Fruit fly (Drosophila melanogaster) whole organism, adult: ENCODE measurements around the gene CG9372.
A peak's percentile ranks its signal among the peaks of the same experiment; 100 is the strongest.

Source experiments
- CG11617 ChIP-seq: fragments of 200-800 bp; sonication (Bioruptor generic); optimal IDR thresholded peaks from 2 replicates; lab custom pipeline; 2017; ENCODE audit warnings: mild to moderate bottlenecking, missing biosample characterization, missing genetic modification reagents, missing genetic modification characterization
- CG12768 ChIP-seq: fragments of 200-800 bp; sonication (Bioruptor generic); optimal IDR thresholded peaks from 2 replicates; lab custom pipeline; 2017; ENCODE audit warnings: missing biosample characterization, missing genetic modification characterization, mild to moderate bottlenecking, moderate library complexity, missing genetic modification reagents
- CG14711 ChIP-seq: fragments of 200-800 bp; sonication (Bioruptor generic); optimal IDR thresholded peaks from 2 replicates; lab custom pipeline; 2018; ENCODE audit warnings: missing biosample characterization, mild to moderate bottlenecking, missing genetic modification characterization, moderate library complexity
- CG1620 ChIP-seq: fragments of 200-800 bp; sonication (Bioruptor generic); optimal IDR thresholded peaks from 2 replicates; lab custom pipeline; 2016; ENCODE audit warnings: missing biosample characterization, missing genetic modification characterization
- CG33017 ChIP-seq: fragments of 200-800 bp; sonication (Bioruptor generic); optimal IDR thresholded peaks from 2 replicates; lab custom pipeline; 2018; ENCODE audit warnings: missing biosample characterization, mild to moderate bottlenecking, missing genetic modification characterization, moderate library complexity
- CG5204 ChIP-seq: fragments of 200-800 bp; sonication (Bioruptor generic); optimal IDR thresholded peaks from 2 replicates; lab custom pipeline; 2016; ENCODE audit warnings: missing biosample characterization, missing genetic modification characterization
- CG7045 ChIP-seq: fragments of 200-800 bp; sonication (Bioruptor generic); optimal IDR thresholded peaks from 2 replicates; lab custom pipeline; 2017; ENCODE audit warnings: missing biosample characterization, mild to moderate bottlenecking, missing genetic modification characterization
- CG7101 ChIP-seq: fragments of 200-800 bp; sonication (Bioruptor generic); optimal IDR thresholded peaks from 2 replicates; lab custom pipeline; 2018; ENCODE audit warnings: missing biosample characterization, mild to moderate bottlenecking, missing genetic modification characterization, moderate library complexity
- Clk ChIP-seq: fragments of 200-800 bp; sonication (Bioruptor generic); optimal IDR thresholded peaks from 2 replicates; lab custom pipeline; 2017; ENCODE audit warnings: missing biosample characterization, missing genetic modification characterization
- Crg-1 ChIP-seq: fragments of 200-800 bp; sonication (Bioruptor generic); optimal IDR thresholded peaks from 2 replicates; lab custom pipeline; 2016; ENCODE audit warnings: missing biosample characterization, missing genetic modification characterization
- Hr96 ChIP-seq: fragments of 200-800 bp; sonication (Bioruptor generic); optimal IDR thresholded peaks from 2 replicates; lab custom pipeline; 2016; ENCODE audit warnings: missing biosample characterization, missing genetic modification characterization
- Mnt ChIP-seq: fragments of 200-800 bp; sonication (Bioruptor generic); optimal IDR thresholded peaks from 2 replicates; lab custom pipeline; 2016; ENCODE audit warnings: missing biosample characterization, mild to moderate bottlenecking, missing genetic modification characterization
- bab1 ChIP-seq: fragments of 200-800 bp; sonication (Bioruptor generic); optimal IDR thresholded peaks from 3 replicates; lab custom pipeline; 2019; ENCODE audit warnings: missing biosample characterization, mild to moderate bottlenecking, missing genetic modification characterization, moderate library complexity
- cic ChIP-seq: fragments of 200-800 bp; sonication (Bioruptor generic); optimal IDR thresholded peaks from 2 replicates; lab custom pipeline; 2017; ENCODE audit warnings: missing biosample characterization, mild to moderate bottlenecking, missing genetic modification characterization, moderate library complexity
- cnc ChIP-seq, 2 experiments: fragments of >200 bp; optimal IDR thresholded peaks; 2 replicates each; lab custom pipeline; 2017
- kay ChIP-seq: fragments of 200-800 bp; sonication (Bioruptor generic); peaks from one replicate; lab custom pipeline; 2016; ENCODE audit warnings: missing biosample characterization, missing genetic modification characterization, borderline replicate concordance
- ovo ChIP-seq: fragments of 200-800 bp; sonication (Bioruptor generic); optimal IDR thresholded peaks from 2 replicates; lab custom pipeline; 2016; ENCODE audit warnings: missing biosample characterization, missing genetic modification characterization
- pad ChIP-seq: fragments of 200-800 bp; sonication (Bioruptor generic); optimal IDR thresholded peaks from 3 replicates; lab custom pipeline; 2017; ENCODE audit warnings: missing biosample characterization, missing genetic modification characterization, mild to moderate bottlenecking, moderate library complexity, missing genetic modification reagents
- tj ChIP-seq: fragments of 200-800 bp; sonication (Bioruptor generic); optimal IDR thresholded peaks from 3 replicates; lab custom pipeline; 2017; ENCODE audit warnings: missing biosample characterization, mild to moderate bottlenecking, missing genetic modification characterization, moderate library complexity
- toe ChIP-seq: fragments of 200-800 bp; sonication (Bioruptor generic); optimal IDR thresholded peaks from 2 replicates; lab custom pipeline; 2016; ENCODE audit warnings: missing biosample characterization, missing genetic modification characterization

The CG9372 gene

DNA sequence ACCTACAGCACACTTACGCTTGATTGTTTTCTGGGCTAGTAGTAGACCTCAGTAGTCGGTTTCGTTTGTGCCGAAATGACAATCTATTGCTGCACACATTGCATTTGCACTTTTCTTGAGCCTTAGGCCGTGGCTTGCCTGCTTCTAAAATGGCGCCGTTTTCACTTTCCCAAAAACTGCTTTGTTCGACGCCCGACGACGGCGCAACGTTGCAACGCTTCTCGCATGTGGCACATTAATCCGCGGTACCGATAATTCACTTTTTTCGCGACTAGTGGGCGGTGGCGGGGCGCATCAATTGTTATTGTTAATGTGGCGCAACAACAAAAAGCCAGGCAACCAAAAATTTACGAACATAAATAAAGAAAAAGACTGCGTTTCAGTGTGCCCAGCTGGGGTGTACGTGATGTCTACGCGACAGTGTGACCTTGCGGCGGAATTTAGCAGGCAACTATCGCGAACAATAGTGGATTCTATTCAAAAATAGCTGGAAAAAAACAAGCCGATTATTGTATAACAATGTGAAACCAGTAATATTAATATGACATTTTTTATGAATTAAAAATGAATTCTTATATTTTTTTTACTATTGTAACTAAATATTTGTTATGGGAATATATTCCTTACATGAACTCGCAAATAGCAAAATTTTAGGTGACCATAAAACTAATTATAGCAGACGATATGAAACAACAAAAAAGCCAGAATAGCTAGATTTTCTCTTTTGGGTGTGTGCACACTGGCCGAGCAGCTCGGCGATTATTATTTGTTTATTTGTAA, 7.4 kb upstream of the CG9372 start, which contains the start of the genes ash1 and Taf6:
Gene ash1, minus strand, starts transcription at position 387 of the 780 bp plus-strand sequence.
Gene Taf6, plus strand, starts transcription at position 720 of the 780 bp plus-strand sequence.
- TF ChIP-seq CG5204 (GFP tag; lab: Kevin White, UChicago) = no peak
- TF ChIP-seq CG11617 = peak; percentile 1
- peak; percentile 26 for TF ChIP-seq Crg-1
- no peak for TF ChIP-seq kay (GFP tag; lab: Kevin White, UChicago)
- TF ChIP-seq CG1620 (GFP tag; lab: Kevin White, UChicago) = peak; percentile 9

dm6 chr3L:19601413-19601812, 4.6 kb upstream of the CG9372 start, which contains the start of gene CG9368:
Gene CG9368 (plus strand): TSS chr3L:19601633.
- TF ChIP-seq Crg-1 (no peak), toe (GFP tag; lab: Kevin White, UChicago) (no peak), tj (GFP tag; lab: Kevin White, UChicago) (no peak), cnc (optimal IDR thresholded peaks at IDR 0.05; lab: Kevin White, UChicago) (no peak), ovo (GFP tag; lab: Kevin White, UChicago) (no peak), CG7045 (GFP tag; lab: Kevin White, UChicago) (no peak), CG5204 (GFP tag; lab: Kevin White, UChicago) (no peak), CG7101 (no peak), kay (GFP tag; lab: Kevin White, UChicago) (no peak), CG11617 (no peak), pad (GFP tag; lab: Kevin White, UChicago) (no peak), Clk (no peak)

- peak; percentile 98 for TF ChIP-seq bab1 (GFP tag; lab: Kevin White, UChicago)
- TF ChIP-seq Hr96 (GFP tag; lab: Kevin White, UChicago) = peak; percentile 99
- TF ChIP-seq ovo (GFP tag; lab: Kevin White, UChicago) = peak; percentile 99
- TF ChIP-seq tj (GFP tag; lab: Kevin White, UChicago) = peak; percentile 89
- TF ChIP-seq CG33017 (tag; lab: Kevin White, UChicago) = peak; percentile 98
- peak; percentile 96 for TF ChIP-seq CG14711
- peak; percentile 86 for TF ChIP-seq cic
- TF ChIP-seq pad (GFP tag; lab: Kevin White, UChicago) = peak; percentile 94
- TF ChIP-seq CG7101 = peak; percentile 99
- TF ChIP-seq cnc (optimal IDR thresholded peaks at IDR 0.05; lab: Kevin White, UChicago) = no peak
- TF ChIP-seq CG5204 (GFP tag; lab: Kevin White, UChicago) = peak; percentile 99
- TF ChIP-seq Crg-1 = peak; percentile 99
- peak; percentile 99 for TF ChIP-seq Clk
- peak; percentile 99 for TF ChIP-seq CG12768
- peak; percentile 100 for TF ChIP-seq toe (GFP tag; lab: Kevin White, UChicago)
- peak; percentile 97 for TF ChIP-seq Mnt
- TF ChIP-seq CG11617 = peak; percentile 99
- peak; percentile 99 for TF ChIP-seq CG1620 (GFP tag; lab: Kevin White, UChicago)
- TF ChIP-seq CG7045 (GFP tag; lab: Kevin White, UChicago) = peak; percentile 99
- TF ChIP-seq kay (GFP tag; lab: Kevin White, UChicago) = peak; percentile 99
These were observed 6.2 kb downstream of the CG9372 start, which contains the start of the genes Lon and PIG-F for dm6 chr3L:19612172-19612571. Gene Lon (minus strand): TSS chr3L:19612199. Gene PIG-F (plus strand): TSS chr3L:19612455.

dm6 chr3L:19618072-19618958, 12.3 kb downstream of the CG9372 start, which contains the start of gene asf1:
Gene asf1 (plus strand): TSS chr3L:19618894.
- TF ChIP-seq bab1 (GFP tag; lab: Kevin White, UChicago) (no peak), Mnt (peak; percentile 23), CG12768 (no peak), CG11617 (peak; percentile 26), CG14711 (peak; percentile 2), ovo (GFP tag; lab: Kevin White, UChicago) (peak; percentile 2), CG7101 (peak; percentile 15), cic (peak; percentile 46), Crg-1 (peak; percentile 9), CG33017 (tag; lab: Kevin White, UChicago) (no peak), tj (GFP tag; lab: Kevin White, UChicago) (peak; percentile 70)

- TF ChIP-seq kay (GFP tag; lab: Kevin White, UChicago) (peak; percentile 95), CG7101 (peak; percentile 16), cic (peak; percentile 90), CG7045 (GFP tag; lab: Kevin White, UChicago) (peak; percentile 48), bab1 (GFP tag; lab: Kevin White, UChicago) (no peak), pad (GFP tag; lab: Kevin White, UChicago) (peak; percentile 5), Clk (peak; percentile 41), CG11617 (peak; percentile 60), ovo (GFP tag; lab: Kevin White, UChicago) (peak; percentile 38), CG14711 (peak; percentile 6), CG5204 (GFP tag; lab: Kevin White, UChicago) (no peak), CG33017 (tag; lab: Kevin White, UChicago) (peak; percentile 48), tj (GFP tag; lab: Kevin White, UChicago) (peak; percentile 30), Mnt (peak; percentile 60), Crg-1 (peak; percentile 50), CG12768 (peak; percentile 77), cnc (optimal IDR thresholded peaks at IDR 0.05; lab: Kevin White, UChicago) (no peak), CG1620 (GFP tag; lab: Kevin White, UChicago) (no peak), Hr96 (GFP tag; lab: Kevin White, UChicago) (peak; percentile 28), toe (GFP tag; lab: Kevin White, UChicago) (no peak)
These were observed 24.7 kb downstream of the CG9372 start for dm6 chr3L:19630701-19631100.
